Fruit fly (Drosophila melanogaster) whole organism, prepupa: ENCODE results near the gene Faa.
A peak's percentile ranks its signal among the peaks of the same experiment; 100 is the strongest.

ENCODE experiments used
- Blimp-1 ChIP-seq: fragments of 200-800 bp; sonication (Bioruptor generic); optimal IDR thresholded peaks from 3 replicates; lab custom pipeline; 2017; ENCODE audit warnings: missing biosample characterization, missing genetic modification characterization, mild to moderate bottlenecking, moderate library complexity, missing genetic modification reagents
- CG11762 ChIP-seq: fragments of 200-800 bp; sonication (Bioruptor generic); optimal IDR thresholded peaks from 3 replicates; lab custom pipeline; 2016; ENCODE audit warnings: missing biosample characterization, missing genetic modification characterization; ENCODE audit not compliant: insufficient read depth
- CG11902 ChIP-seq: fragments of 200-800 bp; sonication (Bioruptor generic); optimal IDR thresholded peaks from 3 replicates; lab custom pipeline; 2016; ENCODE audit warnings: missing biosample characterization, missing genetic modification characterization
- CG15336 ChIP-seq: fragments of 200-800 bp; sonication (Bioruptor generic); IDR thresholded peaks from 2 replicates; pipeline ENCODE4 v1.3.6; 2022; ENCODE audit warnings: missing biosample characterization, missing genetic modification characterization
- CG1621 ChIP-seq: fragments of 200-800 bp; sonication (Bioruptor generic); optimal IDR thresholded peaks from 3 replicates; lab custom pipeline; 2018; ENCODE audit warnings: missing biosample characterization, mild to moderate bottlenecking, missing genetic modification characterization
- CG3032 ChIP-seq: fragments of 200-800 bp; optimal IDR thresholded peaks from 2 replicates; lab custom pipeline; 2019; ENCODE audit warnings: missing biosample characterization, mild to moderate bottlenecking, missing genetic modification characterization, moderate library complexity
- CG31627 ChIP-seq: fragments of 200-800 bp; sonication (Bioruptor generic); optimal IDR thresholded peaks from 3 replicates; lab custom pipeline; 2016; ENCODE audit warnings: missing biosample characterization, missing genetic modification characterization
- CG34406 ChIP-seq: fragments of 200-800 bp; sonication (Bioruptor generic); optimal IDR thresholded peaks from 3 replicates; lab custom pipeline; 2016; ENCODE audit warnings: missing biosample characterization, missing genetic modification characterization
- CG4318 ChIP-seq: fragments of 200-800 bp; sonication (Bioruptor generic); optimal IDR thresholded peaks from 3 replicates; lab custom pipeline; 2017; ENCODE audit warnings: missing biosample characterization, mild to moderate bottlenecking, missing genetic modification characterization
- CG6163 ChIP-seq: fragments of 200-800 bp; sonication (Bioruptor generic); IDR thresholded peaks from 3 replicates; pipeline ENCODE4 v1.3.6; 2022; ENCODE audit warnings: missing biosample characterization, missing genetic modification characterization
- CG6276 ChIP-seq: fragments of 200-800 bp; sonication (Bioruptor generic); optimal IDR thresholded peaks from 2 replicates; lab custom pipeline; 2017; ENCODE audit warnings: missing biosample characterization, mild to moderate bottlenecking, missing genetic modification characterization
- CG6792 ChIP-seq: fragments of 200-800 bp; sonication (Bioruptor generic); optimal IDR thresholded peaks from 3 replicates; lab custom pipeline; 2016; ENCODE audit warnings: missing biosample characterization, missing genetic modification characterization
- CG6808 ChIP-seq: fragments of 200-800 bp; sonication (Bioruptor generic); optimal IDR thresholded peaks from 3 replicates; lab custom pipeline; 2017; ENCODE audit warnings: missing biosample characterization, missing genetic modification characterization, mild to moderate bottlenecking, moderate library complexity, missing genetic modification reagents
- CG6854 ChIP-seq: fragments of 200-800 bp; sonication (Bioruptor generic); optimal IDR thresholded peaks from 2 replicates; lab custom pipeline; 2017; ENCODE audit warnings: missing biosample characterization, mild to moderate bottlenecking, missing genetic modification characterization
- CG7368 ChIP-seq: fragments of 200-800 bp; sonication (Bioruptor generic); optimal IDR thresholded peaks from 3 replicates; lab custom pipeline; 2016; ENCODE audit warnings: missing biosample characterization, missing genetic modification characterization
- CG8119 ChIP-seq: fragments of 200-800 bp; sonication (Bioruptor generic); IDR thresholded peaks from 3 replicates; pipeline ENCODE4 v1.3.6; 2022; ENCODE audit warnings: missing biosample characterization, missing genetic modification characterization
- CG8319 ChIP-seq: fragments of 200-800 bp; sonication (Bioruptor generic); optimal IDR thresholded peaks from 3 replicates; lab custom pipeline; 2016; ENCODE audit warnings: missing biosample characterization, missing genetic modification characterization
- CG8632 ChIP-seq: fragments of 200-800 bp; sonication (Bioruptor generic); optimal IDR thresholded peaks from 3 replicates; lab custom pipeline; 2016; ENCODE audit warnings: missing biosample characterization, missing genetic modification characterization
- CG9139 ChIP-seq: fragments of 200-800 bp; sonication (Bioruptor generic); optimal IDR thresholded peaks from 3 replicates; lab custom pipeline; 2017; ENCODE audit warnings: missing biosample characterization, mild to moderate bottlenecking, missing genetic modification characterization
- Eip75B ChIP-seq: fragments of 200-800 bp; sonication (Bioruptor generic); optimal IDR thresholded peaks from 3 replicates; lab custom pipeline; 2016; ENCODE audit warnings: missing biosample characterization, missing genetic modification characterization
- Eip78C ChIP-seq: fragments of 200-800 bp; sonication (Bioruptor generic); peaks from one replicate; lab custom pipeline; 2016; ENCODE audit warnings: missing biosample characterization, missing genetic modification characterization
- Ets21C ChIP-seq: fragments of 200-800 bp; sonication (Bioruptor generic); optimal IDR thresholded peaks from 3 replicates; lab custom pipeline; 2016; ENCODE audit warnings: missing biosample characterization, missing genetic modification characterization
- Ets96B ChIP-seq: fragments of 200-800 bp; optimal IDR thresholded peaks from 2 replicates; lab custom pipeline; 2019; ENCODE audit warnings: missing biosample characterization, mild to moderate bottlenecking, missing genetic modification characterization, moderate library complexity
- Gug ChIP-seq: fragments of 200-800 bp; sonication (Bioruptor generic); IDR thresholded peaks from 2 replicates; pipeline ENCODE4 v1.3.6; 2022; ENCODE audit warnings: missing biosample characterization, missing genetic modification characterization
- Hr38 ChIP-seq: sonication (Bioruptor generic); optimal IDR thresholded peaks from 2 replicates; lab custom pipeline; 2016; ENCODE audit warnings: missing biosample characterization, missing genetic modification characterization
- Hr39 ChIP-seq: fragments of 200-800 bp; sonication (Bioruptor generic); optimal IDR thresholded peaks from 2 replicates; lab custom pipeline; 2016; ENCODE audit warnings: missing biosample characterization, missing genetic modification characterization
- Hr4 ChIP-seq: fragments of 200-800 bp; sonication (Bioruptor generic); optimal IDR thresholded peaks from 3 replicates; lab custom pipeline; 2016; ENCODE audit warnings: missing biosample characterization, missing genetic modification characterization
- OdsH ChIP-seq: fragments of 200-800 bp; sonication (Bioruptor generic); optimal IDR thresholded peaks from 3 replicates; lab custom pipeline; 2016; ENCODE audit warnings: missing biosample characterization, missing genetic modification characterization
- Smox ChIP-seq: fragments of 200-800 bp; sonication (Bioruptor generic); optimal IDR thresholded peaks from 3 replicates; lab custom pipeline; 2016; ENCODE audit warnings: missing biosample characterization, missing genetic modification characterization
- Sox14 ChIP-seq: fragments of 200-800 bp; sonication (Bioruptor generic); optimal IDR thresholded peaks from 3 replicates; lab custom pipeline; 2016; ENCODE audit warnings: missing biosample characterization, missing genetic modification characterization
- Sox15 ChIP-seq: fragments of 200-800 bp; sonication (Bioruptor generic); optimal IDR thresholded peaks from 3 replicates; lab custom pipeline; 2016; ENCODE audit warnings: missing biosample characterization, missing genetic modification characterization
- acj6 ChIP-seq: fragments of 200-800 bp; sonication (Bioruptor generic); optimal IDR thresholded peaks from 3 replicates; lab custom pipeline; 2016; ENCODE audit warnings: missing biosample characterization, missing genetic modification characterization
- cyc ChIP-seq: fragments of 200-800 bp; sonication (Bioruptor generic); optimal IDR thresholded peaks from 3 replicates; lab custom pipeline; 2016; ENCODE audit warnings: missing biosample characterization, missing genetic modification characterization
- dsx ChIP-seq: fragments of 200-800 bp; optimal IDR thresholded peaks from 3 replicates; lab custom pipeline; 2019; ENCODE audit warnings: missing biosample characterization, mild to moderate bottlenecking, missing genetic modification characterization, moderate library complexity; ENCODE audit not compliant: poor library complexity, severe bottlenecking
- eg ChIP-seq: fragments of 200-800 bp; sonication (Bioruptor generic); IDR thresholded peaks from 3 replicates; pipeline ENCODE4 v1.3.6; 2022; ENCODE audit warnings: missing biosample characterization, missing genetic modification characterization
- esn ChIP-seq: fragments of 200-800 bp; sonication (Bioruptor generic); optimal IDR thresholded peaks from 2 replicates; lab custom pipeline; 2016; ENCODE audit warnings: missing biosample characterization, mild to moderate bottlenecking, missing genetic modification characterization, moderate library complexity
- fd59A ChIP-seq: fragments of 200-800 bp; sonication (Bioruptor generic); optimal IDR thresholded peaks from 2 replicates; lab custom pipeline; 2017; ENCODE audit warnings: missing biosample characterization, mild to moderate bottlenecking, missing genetic modification characterization, missing genetic modification reagents
- fd85E ChIP-seq: fragments of 200-800 bp; sonication (Bioruptor generic); optimal IDR thresholded peaks from 3 replicates; lab custom pipeline; 2016; ENCODE audit warnings: missing biosample characterization, missing genetic modification characterization
- fkh ChIP-seq: fragments of 200-800 bp; sonication (Bioruptor generic); optimal IDR thresholded peaks from 3 replicates; lab custom pipeline; 2017; ENCODE audit warnings: missing biosample characterization, mild to moderate bottlenecking, missing genetic modification characterization, moderate library complexity
- lz ChIP-seq: fragments of 200-800 bp; sonication (Bioruptor generic); optimal IDR thresholded peaks from 3 replicates; lab custom pipeline; 2016; ENCODE audit warnings: missing biosample characterization, missing genetic modification characterization
- pdm3 ChIP-seq: fragments of 200-800 bp; sonication (Bioruptor generic); optimal IDR thresholded peaks from 3 replicates; lab custom pipeline; 2016; ENCODE audit warnings: missing biosample characterization, missing genetic modification characterization
- spab ChIP-seq: fragments of 200-800 bp; sonication (Bioruptor generic); optimal IDR thresholded peaks from 2 replicates; lab custom pipeline; 2017; ENCODE audit warnings: missing biosample characterization, mild to moderate bottlenecking, missing genetic modification characterization, missing genetic modification reagents
- ss ChIP-seq, 2 experiments: fragments of 200-800 bp; sonication (Bioruptor generic); optimal IDR thresholded peaks; 2 replicates in 1 of 2; 3 replicates in 1 of 2; lab custom pipeline; 2017 to 2018; ENCODE audit warnings: mild to moderate bottlenecking in 2 of 2, missing biosample characterization in 2 of 2, missing genetic modification characterization in 2 of 2, moderate library complexity in 1 of 2
- svp ChIP-seq: fragments of 200-800 bp; sonication (Bioruptor generic); peaks from one replicate; lab custom pipeline; 2016; ENCODE audit warnings: missing biosample characterization, missing genetic modification characterization
- topi ChIP-seq: fragments of 200-800 bp; sonication (Bioruptor generic); optimal IDR thresholded peaks from 3 replicates; lab custom pipeline; 2016; ENCODE audit warnings: missing biosample characterization, missing genetic modification characterization
- vri ChIP-seq: fragments of 200-800 bp; sonication (Bioruptor generic); optimal IDR thresholded peaks from 3 replicates; lab custom pipeline; 2016; ENCODE audit warnings: missing biosample characterization, mild to moderate bottlenecking, missing genetic modification characterization

Gene Faa

dm6 chr3L:4103258-4104247 lies 29.8 kb upstream of the Faa start, which contains the start of gene Fit1:
TSS of gene Fit1 (plus strand) at chr3L:4103564.
- no peak for TF ChIP-seq CG6854 (GFP tag; lab: Kevin White, UChicago)
- TF ChIP-seq pdm3, result no peak
- no peak for TF ChIP-seq CG15336
- TF ChIP-seq CG1621 (tag; lab: Kevin White, UChicago), result peak; percentile 14
- TF ChIP-seq Hr38 (GFP tag; lab: Kevin White, UChicago), result no peak
- TF ChIP-seq topi (GFP tag; lab: Kevin White, UChicago), result no peak
- TF ChIP-seq acj6 (GFP tag; lab: Kevin White, UChicago), result no peak
- TF ChIP-seq CG3032 (tag; lab: Kevin White, UChicago), result no peak
- TF ChIP-seq OdsH (GFP tag; lab: Kevin White, UChicago), result no peak
- 0 out of 3 replicates have a peak, but pooled peaks have one; percentile 22 for TF ChIP-seq eg (GFP tag; lab: Robert Waterston, UW)
- no peak for TF ChIP-seq fd59A
- TF ChIP-seq CG34406, result no peak
- TF ChIP-seq cyc, result no peak
- peak; percentile 83 for TF ChIP-seq svp (GFP tag; lab: Kevin White, UChicago)
- TF ChIP-seq ss (GFP tag; optimal IDR thresholded peaks at IDR 0.05; lab: Kevin White, UChicago), result peak; percentile 20 to 28
- no peak for TF ChIP-seq spab (GFP tag; lab: Kevin White, UChicago)
- TF ChIP-seq CG4318 (GFP tag; lab: Kevin White, UChicago), result no peak
- no peak for TF ChIP-seq Ets21C
- TF ChIP-seq CG8119 (GFP tag; lab: Robert Waterston, UW), result no peak
- TF ChIP-seq CG6808 (GFP tag; lab: Kevin White, UChicago), result no peak
- no peak for TF ChIP-seq CG7368 (GFP tag; lab: Kevin White, UChicago)
- peak; percentile 23 for TF ChIP-seq Eip78C (GFP tag; lab: Kevin White, UChicago)
- TF ChIP-seq CG6792, result no peak
- no peak for TF ChIP-seq Eip75B (GFP tag; lab: Kevin White, UChicago)
- TF ChIP-seq vri (GFP tag; lab: Kevin White, UChicago), result peak; percentile 62
- no peak for TF ChIP-seq CG9139 (GFP tag; lab: Kevin White, UChicago)
- 0 out of 3 replicates have a peak, but pooled peaks have one; percentile 32 for TF ChIP-seq CG6163 (GFP tag; lab: Robert Waterston, UW)
- peak; percentile 41 for TF ChIP-seq Sox14 (GFP tag; lab: Kevin White, UChicago)
- no peak for TF ChIP-seq lz (GFP tag; lab: Kevin White, UChicago)
- no peak for TF ChIP-seq esn (GFP tag; lab: Kevin White, UChicago)
- no peak for TF ChIP-seq CG11902 (GFP tag; lab: Kevin White, UChicago)
- no peak for TF ChIP-seq CG11762
- TF ChIP-seq Hr39, result no peak
- no peak for TF ChIP-seq Blimp-1 (GFP tag; lab: Kevin White, UChicago)
- TF ChIP-seq Ets96B (tag; lab: Kevin White, UChicago), result no peak
- peak; percentile 43 for TF ChIP-seq fkh (GFP tag; lab: Kevin White, UChicago)
- no peak for TF ChIP-seq fd85E (GFP tag; lab: Kevin White, UChicago)
- TF ChIP-seq, all 60 proteins: peak for 9

- TF ChIP-seq ss (GFP tag; optimal IDR thresholded peaks at IDR 0.05; lab: Kevin White, UChicago) (peak; percentile 37 to 75), esn (GFP tag; lab: Kevin White, UChicago) (peak; percentile 8), CG31627 (no peak), CG8319 (GFP tag; lab: Kevin White, UChicago) (no peak), topi (GFP tag; lab: Kevin White, UChicago) (peak; percentile 1), CG4318 (GFP tag; lab: Kevin White, UChicago) (no peak), Sox15 (no peak), acj6 (GFP tag; lab: Kevin White, UChicago) (no peak), vri (GFP tag; lab: Kevin White, UChicago) (no peak), dsx (peak; percentile 67), Hr4 (no peak), fkh (GFP tag; lab: Kevin White, UChicago) (peak; percentile 20), CG8632 (GFP tag; lab: Kevin White, UChicago) (no peak), CG3032 (tag; lab: Kevin White, UChicago) (no peak), CG6808 (GFP tag; lab: Kevin White, UChicago) (peak; percentile 14), Smox (GFP tag; lab: Kevin White, UChicago) (no peak), fd59A (no peak), Gug (GFP tag; lab: Robert Waterston, UW) (no peak), CG6854 (GFP tag; lab: Kevin White, UChicago) (peak; percentile 70), svp (GFP tag; lab: Kevin White, UChicago) (peak; percentile 77), CG6276 (GFP tag; lab: Kevin White, UChicago) (peak; percentile 22)
These were observed 28.9 kb upstream of the Faa start, which contains the start of gene CG14995 for dm6 chr3L:4102496-4103257. TSS of gene CG14995 (minus strand) at chr3L:4103256.
